ENCODE assay signal across 2 fruit fly cellular contexts in genomic region chr2L:7838024-7838423, dm6.
TF ChIP-seq lines count a peak whose summit lies in the region.

No protein-coding gene starts in this region.

- no peak for TF ChIP-seq CTCF in whole organism, embryonic (GFP tag; optimal IDR thresholded peaks at IDR 0.05; lab: Kevin White, UChicago)

TF ChIP-seq in whole organism, embryonic, 481 proteins besides CTCF, POLR2A, EP300 and RAD21 (continues in another document):
- TF ChIP-seq Scr (GFP tag; IDR thresholded peaks at IDR 0.05; lab: Robert Waterston, UW; ENCODE audit: partially characterized antibody) (no peak), wor (GFP tag; IDR thresholded peaks at IDR 0.05; lab: Robert Waterston, UW) (no peak), Fer1 (GFP tag; optimal IDR thresholded peaks at IDR 0.05; lab: Kevin White, UChicago) (peak; percentile 4), Mad (GFP tag; optimal IDR thresholded peaks at IDR 0.05; lab: Kevin White, UChicago) (no peak), CG11504 (tag; optimal IDR thresholded peaks at IDR 0.05; lab: Kevin White, UChicago) (peak; percentile 51), CG3163 (GFP tag; optimal IDR thresholded peaks at IDR 0.05; lab: Kevin White, UChicago) (no peak), CG17359 (tag; optimal IDR thresholded peaks at IDR 0.05; lab: Kevin White, UChicago) (no peak), Ets97D (GFP tag; optimal IDR thresholded peaks at IDR 0.05; lab: Kevin White, UChicago) (no peak), dmrt99B (tag; optimal IDR thresholded peaks at IDR 0.05; lab: Kevin White, UChicago) (peak; percentile 40), cas (GFP tag; IDR thresholded peaks at IDR 0.05; lab: Robert Waterston, UW) (no peak), lilli (GFP tag; optimal IDR thresholded peaks at IDR 0.05; lab: Kevin White, UChicago) (peak; percentile 14), E2f2 (GFP tag; IDR thresholded peaks at IDR 0.05; lab: Robert Waterston, UW) (no peak), CG2678 (tag; optimal IDR thresholded peaks at IDR 0.05; lab: Kevin White, UChicago) (peak; percentile 50), CG10979 (tag; optimal IDR thresholded peaks at IDR 0.05; lab: Kevin White, UChicago) (no peak), CG1529 (GFP tag; optimal IDR thresholded peaks at IDR 0.05; lab: Kevin White, UChicago) (no peak), kni (GFP tag; optimal IDR thresholded peaks at IDR 0.05; lab: Kevin White, UChicago) (no peak), Sin3A (optimal IDR thresholded peaks at IDR 0.05; lab: Kevin White, UChicago) (no peak), gem (tag; optimal IDR thresholded peaks at IDR 0.05; lab: Kevin White, UChicago) (peak; percentile 37), CG7556 (GFP tag; optimal IDR thresholded peaks at IDR 0.05; lab: Kevin White, UChicago) (peak; percentile 57), Dip3 (GFP tag; optimal IDR thresholded peaks at IDR 0.05; lab: Kevin White, UChicago) (no peak), al (GFP tag; IDR thresholded peaks at IDR 0.05; lab: Robert Waterston, UW) (no peak), HHEX (GFP tag; optimal IDR thresholded peaks at IDR 0.05; lab: Kevin White, UChicago) (no peak), CoRest (tag; optimal IDR thresholded peaks at IDR 0.05; lab: Kevin White, UChicago) (peak; percentile 27), slbo (GFP tag; IDR thresholded peaks at IDR 0.05; lab: Robert Waterston, UW) (0 out of 2 replicates have a peak, but pooled peaks have one; percentile 35), sr (GFP tag; IDR thresholded peaks at IDR 0.05; lab: Robert Waterston, UW) (no peak), slou (GFP tag; optimal IDR thresholded peaks at IDR 0.05; lab: Kevin White, UChicago) (no peak), CG13894 (tag; optimal IDR thresholded peaks at IDR 0.05; lab: Kevin White, UChicago) (no peak), HLH3B (GFP tag; IDR thresholded peaks at IDR 0.05; lab: Robert Waterston, UW) (no peak), CG1233 (GFP tag; optimal IDR thresholded peaks at IDR 0.05; lab: Kevin White, UChicago) (no peak), Stat92E (GFP tag; optimal IDR thresholded peaks at IDR 0.05; lab: Kevin White, UChicago) (no peak), CG4360 (GFP tag; IDR thresholded peaks at IDR 0.05; lab: Robert Waterston, UW) (no peak), CG15514 (GFP tag; optimal IDR thresholded peaks at IDR 0.05; lab: Kevin White, UChicago) (no peak), CG6254 (GFP tag; optimal IDR thresholded peaks at IDR 0.05; lab: Kevin White, UChicago) (no peak), CG7271 (tag; optimal IDR thresholded peaks at IDR 0.05; lab: Kevin White, UChicago) (no peak), luna (GFP tag; optimal IDR thresholded peaks at IDR 0.05; lab: Kevin White, UChicago) (no peak), CG34376 (GFP tag; optimal IDR thresholded peaks at IDR 0.05; lab: Kevin White, UChicago) (no peak), cg (GFP tag; optimal IDR thresholded peaks at IDR 0.05; lab: Kevin White, UChicago) (no peak), mld (GFP tag; IDR thresholded peaks at IDR 0.05; lab: Robert Waterston, UW; ENCODE audit: partially characterized antibody) (no peak), Eip74EF (GFP tag; optimal IDR thresholded peaks at IDR 0.05; lab: Kevin White, UChicago) (no peak), CG6654 (GFP tag; optimal IDR thresholded peaks at IDR 0.05; lab: Kevin White, UChicago) (no peak), Bteb2 (GFP tag; optimal IDR thresholded peaks at IDR 0.05; lab: Kevin White, UChicago) (no peak), CHES-1-like (GFP tag; optimal IDR thresholded peaks at IDR 0.05; lab: Kevin White, UChicago) (no peak), CG12236 (GFP tag; optimal IDR thresholded peaks at IDR 0.05; lab: Kevin White, UChicago) (no peak), Antp (GFP tag; optimal IDR thresholded peaks at IDR 0.05; lab: Kevin White, UChicago) (no peak), crol (GFP tag; IDR thresholded peaks at IDR 0.05; lab: Robert Waterston, UW) (no peak), CG32767 (GFP tag; IDR thresholded peaks at IDR 0.05; lab: Robert Waterston, UW) (no peak), Usf (GFP tag; optimal IDR thresholded peaks at IDR 0.05; lab: Kevin White, UChicago) (no peak), CG3995 (GFP tag; optimal IDR thresholded peaks at IDR 0.05; lab: Kevin White, UChicago) (no peak)

TF ChIP-seq in whole organism, prepupa, 60 proteins besides CTCF, POLR2A, EP300 and RAD21:
- TF ChIP-seq svp (GFP tag; lab: Kevin White, UChicago) (peak; percentile 35), CG32006 (GFP tag; optimal IDR thresholded peaks at IDR 0.05; lab: Kevin White, UChicago) (peak; percentile 9), ss (GFP tag; optimal IDR thresholded peaks at IDR 0.05; lab: Kevin White, UChicago) (no peak), Sox14 (GFP tag; optimal IDR thresholded peaks at IDR 0.05; lab: Kevin White, UChicago) (no peak)
